Fruit fly (Drosophila melanogaster): ENCODE results near the gene CG5897.

DNA sequence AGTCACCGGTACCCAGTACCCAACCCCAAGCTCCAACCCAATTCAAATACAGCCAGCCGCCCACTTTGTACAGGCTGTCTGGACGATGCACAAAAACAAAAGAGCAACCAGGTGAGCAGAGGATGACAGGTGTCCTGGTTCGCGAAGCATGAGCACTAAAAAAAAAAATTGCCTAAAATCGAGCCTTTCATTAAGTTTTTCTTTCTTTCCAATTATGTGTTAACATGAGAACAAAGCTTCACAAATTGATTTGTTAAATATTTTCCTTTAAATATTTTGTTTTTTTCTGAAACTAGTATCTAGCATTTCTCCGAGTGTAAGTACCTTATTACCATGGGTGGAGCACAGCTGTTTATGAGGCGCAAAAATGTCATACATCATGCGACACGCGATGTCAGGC, 14.1 kb downstream of the CG5897 start:
- TF ChIP-seq EcR (GFP tag; optimal IDR thresholded peaks at IDR 0.05) (no peak), D1 (tag; optimal IDR thresholded peaks at IDR 0.05) (no peak), CG8301 (tag; optimal IDR thresholded peaks at IDR 0.05) (no peak), Pif1A (GFP tag; optimal IDR thresholded peaks at IDR 0.05) (peak; percentile 16)

Data from whole organism, pupa.